Worm (Caenorhabditis elegans) whole organism, early embryonic: ENCODE results near the gene srh-140.

ENCODE experiments used
- B0310.2 ChIP-seq: sonication (generic microtip); optimal IDR thresholded peaks from 2 replicates; lab custom pipeline; 2016; ENCODE audit warnings: mild to moderate bottlenecking, missing genetic modification characterization, missing compliant biosample characterization
- F13C5.2 ChIP-seq: sonication (generic microtip); optimal IDR thresholded peaks from 2 replicates; lab custom pipeline; 2017; ENCODE audit warnings: mild to moderate bottlenecking, missing genetic modification characterization, inconsistent platforms, missing compliant biosample characterization
- flt-1 ChIP-seq: fragments of 200-800 bp; sonication (Bioruptor generic); IDR thresholded peaks from 2 replicates; pipeline ENCODE4 v1.3.6; 2022; ENCODE audit warnings: missing genetic modification characterization, missing compliant biosample characterization
- pes-1 ChIP-seq: fragments of 200-800 bp; sonication (Bioruptor generic); IDR thresholded peaks from 2 replicates; pipeline ENCODE4 v1.3.6; 2022; ENCODE audit warnings: missing genetic modification reagents, missing genetic modification characterization, missing compliant biosample characterization
- tbx-11 ChIP-seq: fragments of 200-800 bp; sonication (Bioruptor generic); IDR thresholded peaks from 2 replicates; pipeline ENCODE4 v1.3.6; 2022; ENCODE audit warnings: missing genetic modification characterization, missing compliant biosample characterization

ce11 chrV:15716679-15717078 is 5.3 kb upstream of the srh-140 start, which contains the start of gene Y6E2A.4:
- TF ChIP-seq F13C5.2 (no peak), tbx-11 (GFP tag; lab: Robert Waterston, UW) (no peak), flt-1 (GFP tag; lab: Robert Waterston, UW) (no peak), B0310.2 (tag; lab: Kevin White, UChicago) (no peak), pes-1 (no peak)
